Worm (Caenorhabditis elegans): Measurements from ENCODE around the gene C04E7.5.
A peak's percentile ranks its signal among the peaks of the same experiment; 100 is the strongest.

C04E7.5 gene

ce11 chrX:382692-383091, 22.1 kb downstream of the C04E7.5 start, which contains the start of gene ife-2:
TSS of gene ife-2 (minus strand) at chrX:382709.
- no peak for TF ChIP-seq ceh-83 (GFP tag; optimal IDR thresholded peaks at IDR 0.05)
- TF ChIP-seq ztf-11 (tag; optimal IDR thresholded peaks at IDR 0.05): no peak
- TF ChIP-seq mep-1 (tag; optimal IDR thresholded peaks at IDR 0.05): peak; percentile 81
- peak; percentile 27 for TF ChIP-seq unc-62 (GFP tag; optimal IDR thresholded peaks at IDR 0.05)
- peak; percentile 2 for TF ChIP-seq tbx-8 (GFP tag; optimal IDR thresholded peaks at IDR 0.05)
- TF ChIP-seq M03D4.4 (tag; optimal IDR thresholded peaks at IDR 0.05): no peak
- TF ChIP-seq ceh-43 (GFP tag; optimal IDR thresholded peaks at IDR 0.05): no peak
- peak; percentile 49 for TF ChIP-seq lsy-2 (tag; optimal IDR thresholded peaks at IDR 0.05)
- TF ChIP-seq nhr-237 (tag; optimal IDR thresholded peaks at IDR 0.05): peak; percentile 20
- peak; percentile 6 for TF ChIP-seq ces-1 (GFP tag; optimal IDR thresholded peaks at IDR 0.05)
- TF ChIP-seq unc-120 (tag; optimal IDR thresholded peaks at IDR 0.05; ENCODE audit: poor library complexity, severe bottlenecking): peak; percentile 55
- peak; percentile 31 for TF ChIP-seq hlh-1 (tag; optimal IDR thresholded peaks at IDR 0.05)
- TF ChIP-seq ceh-39 (tag; optimal IDR thresholded peaks at IDR 0.05): peak; percentile 87
- peak; percentile 14 for TF ChIP-seq pha-4 (tag; optimal IDR thresholded peaks at IDR 0.05)
- TF ChIP-seq lin-13 (tag; optimal IDR thresholded peaks at IDR 0.05): peak; percentile 45
- TF ChIP-seq ham-2 (GFP tag; optimal IDR thresholded peaks at IDR 0.05): no peak

ce11 chrX:388728-389127, 28.1 kb downstream of the C04E7.5 start, which contains the start of gene ceh-93:
TSS of gene ceh-93 (minus strand) at chrX:388797.
- TF ChIP-seq elt-1 (tag; optimal IDR thresholded peaks at IDR 0.05; ENCODE audit: borderline replicate concordance, insufficient read depth) (no peak), ces-1 (GFP tag; optimal IDR thresholded peaks at IDR 0.05) (peak; percentile 44)

- TF ChIP-seq tbx-8 (GFP tag; optimal IDR thresholded peaks at IDR 0.05) (no peak), unc-39 (tag; optimal IDR thresholded peaks at IDR 0.05) (no peak), cnd-1 (tag; optimal IDR thresholded peaks at IDR 0.05) (no peak), mab-5 (tag; optimal IDR thresholded peaks at IDR 0.05) (no peak), bed-3 (GFP tag; optimal IDR thresholded peaks at IDR 0.05) (no peak), nhr-28 (tag; optimal IDR thresholded peaks at IDR 0.05) (no peak), mls-2 (tag; optimal IDR thresholded peaks at IDR 0.05) (no peak), nhr-12 (tag; optimal IDR thresholded peaks at IDR 0.05) (no peak), ham-2 (GFP tag; optimal IDR thresholded peaks at IDR 0.05) (no peak), elt-1 (tag; optimal IDR thresholded peaks at IDR 0.05; ENCODE audit: borderline replicate concordance, insufficient read depth) (no peak), M03D4.4 (tag; optimal IDR thresholded peaks at IDR 0.05) (no peak), elt-3 (tag; optimal IDR thresholded peaks at IDR 0.05) (no peak), ceh-39 (tag; optimal IDR thresholded peaks at IDR 0.05) (no peak), mep-1 (tag; optimal IDR thresholded peaks at IDR 0.05) (no peak), drap-1 (GFP tag; optimal IDR thresholded peaks at IDR 0.05) (no peak), unc-120 (tag; optimal IDR thresholded peaks at IDR 0.05; ENCODE audit: poor library complexity, severe bottlenecking) (no peak)
Measured at ce11 chrX:389566-389965, 29.0 kb downstream of the C04E7.5 start.

- TF ChIP-seq blmp-1 (tag; optimal IDR thresholded peaks at IDR 0.05): no peak
- TF ChIP-seq nhr-76 (tag; optimal IDR thresholded peaks at IDR 0.05): no peak
- no peak for TF ChIP-seq ham-2 (GFP tag; optimal IDR thresholded peaks at IDR 0.05)
- TF ChIP-seq lin-32 (GFP tag; optimal IDR thresholded peaks at IDR 0.05): no peak
- TF ChIP-seq tbx-8 (GFP tag; optimal IDR thresholded peaks at IDR 0.05): no peak
- TF ChIP-seq bed-3 (GFP tag; optimal IDR thresholded peaks at IDR 0.05): no peak
- no peak for TF ChIP-seq nhr-237 (tag; optimal IDR thresholded peaks at IDR 0.05)
- no peak for TF ChIP-seq pha-4 (tag; optimal IDR thresholded peaks at IDR 0.05)
- no peak for TF ChIP-seq nhr-12 (tag; optimal IDR thresholded peaks at IDR 0.05)
- no peak for TF ChIP-seq ztf-11 (tag; optimal IDR thresholded peaks at IDR 0.05)
- TF ChIP-seq zip-8 (tag; optimal IDR thresholded peaks at IDR 0.05): no peak
- no peak for TF ChIP-seq lsy-2 (tag; optimal IDR thresholded peaks at IDR 0.05)
- no peak for TF ChIP-seq ceh-83 (GFP tag; optimal IDR thresholded peaks at IDR 0.05)
- no peak for TF ChIP-seq mls-2 (tag; optimal IDR thresholded peaks at IDR 0.05)
Measured at ce11 chrX:390469-390868, 29.9 kb downstream of the C04E7.5 start, which contains the start of gene R04A9.9. TSS of gene R04A9.9 (minus strand) at chrX:390569.

- TF ChIP-seq drap-1 (GFP tag; optimal IDR thresholded peaks at IDR 0.05) (no peak), ztf-11 (tag; optimal IDR thresholded peaks at IDR 0.05) (no peak), nhr-2 (tag; optimal IDR thresholded peaks at IDR 0.05) (peak; percentile 94), cnd-1 (tag; optimal IDR thresholded peaks at IDR 0.05) (no peak), zip-8 (tag; optimal IDR thresholded peaks at IDR 0.05) (no peak)
Measured at ce11 chrX:394709-395108, 34.1 kb downstream of the C04E7.5 start, which contains the start of gene R04A9.7. TSS of gene R04A9.7 (minus strand) at chrX:394892.
